1 fruit fly cellular context compared by ENCODE assay signal in genomic region chr3L:4603439-4603838, dm6.
A peak's percentile ranks its signal among the peaks of the same experiment; 100 is the strongest.
TF ChIP-seq lines count a peak whose summit lies in the region.

No protein-coding gene starts in this region.

TF ChIP-seq in whole organism, embryonic, 481 proteins besides CTCF, POLR2A, EP300 and RAD21 (continued from another document):
- TF ChIP-seq Dek (tag; optimal IDR thresholded peaks at IDR 0.05; lab: Kevin White, UChicago) (peak; percentile 48), CG1529 (GFP tag; optimal IDR thresholded peaks at IDR 0.05; lab: Kevin White, UChicago) (peak; percentile 15), hkb (optimal IDR thresholded peaks at IDR 0.05; lab: Kevin White, UChicago) (no peak), hkb (GFP tag; IDR thresholded peaks at IDR 0.05; lab: Robert Waterston, UW) (peak; percentile 51; the same call in 1 of the 2 replicates), CG6813 (GFP tag; optimal IDR thresholded peaks at IDR 0.05; lab: Kevin White, UChicago) (peak; percentile 2), Pdp1 (GFP tag; optimal IDR thresholded peaks at IDR 0.05; lab: Kevin White, UChicago) (no peak), sd (tag; optimal IDR thresholded peaks at IDR 0.05; lab: Kevin White, UChicago) (peak; percentile 5), row (GFP tag; IDR thresholded peaks at IDR 0.05; lab: Robert Waterston, UW) (peak; percentile 62), zfh2 (GFP tag; optimal IDR thresholded peaks at IDR 0.05; lab: Kevin White, UChicago) (no peak), ranshi (GFP tag; IDR thresholded peaks at IDR 0.05; lab: Robert Waterston, UW) (peak; percentile 40; the same call in 1 of the 2 replicates), CG13424 (tag; optimal IDR thresholded peaks at IDR 0.05; lab: Kevin White, UChicago) (peak; percentile 30), pita (GFP tag; optimal IDR thresholded peaks at IDR 0.05; lab: Kevin White, UChicago) (no peak), CG14667 (GFP tag; IDR thresholded peaks at IDR 0.05; lab: Robert Waterston, UW) (no peak), pb (GFP tag; optimal IDR thresholded peaks at IDR 0.05; lab: Kevin White, UChicago) (no peak), toy (GFP tag; IDR thresholded peaks at IDR 0.05; lab: Robert Waterston, UW) (no peak), cg (GFP tag; optimal IDR thresholded peaks at IDR 0.05; lab: Kevin White, UChicago) (no peak), CG6854 (GFP tag; optimal IDR thresholded peaks at IDR 0.05; lab: Kevin White, UChicago) (no peak), CG4404 (GFP tag; IDR thresholded peaks at IDR 0.05; lab: Robert Waterston, UW) (no peak), CG7271 (tag; optimal IDR thresholded peaks at IDR 0.05; lab: Kevin White, UChicago) (no peak), sens (GFP tag; lab: Kevin White, UChicago) (peak; percentile 9), Oaz (GFP tag; IDR thresholded peaks at IDR 0.05; lab: Robert Waterston, UW) (0 out of 2 replicates have a peak, but pooled peaks have one; percentile 28), Hey (tag; optimal IDR thresholded peaks at IDR 0.05; lab: Kevin White, UChicago) (no peak), CG17328 (GFP tag; IDR thresholded peaks at IDR 0.05; lab: Robert Waterston, UW) (peak; percentile 64), Hr51 (GFP tag; optimal IDR thresholded peaks at IDR 0.05; lab: Kevin White, UChicago) (peak in 1 of 2 experiments; percentile 62), Myb (GFP tag; optimal IDR thresholded peaks at IDR 0.05; lab: Kevin White, UChicago) (no peak), kay (GFP tag; optimal IDR thresholded peaks at IDR 0.05; lab: Kevin White, UChicago) (no peak), Abd-B (GFP tag; optimal IDR thresholded peaks at IDR 0.05; lab: Kevin White, UChicago) (peak; percentile 35), Ptx1 (GFP tag; IDR thresholded peaks at IDR 0.05; lab: Robert Waterston, UW) (peak; percentile 63), ash1 (GFP tag; optimal IDR thresholded peaks at IDR 0.05; lab: Kevin White, UChicago) (no peak), zfh1 (GFP tag; IDR thresholded peaks at IDR 0.05; lab: Robert Waterston, UW) (0 out of 3 replicates have a peak, but pooled peaks have one; percentile 36), dm (GFP tag; optimal IDR thresholded peaks at IDR 0.05; lab: Kevin White, UChicago) (no peak), CG11695 (GFP tag; IDR thresholded peaks at IDR 0.05; lab: Robert Waterston, UW) (peak; percentile 41; the same call in 1 of the 3 replicates), sqz (GFP tag; optimal IDR thresholded peaks at IDR 0.05; lab: Kevin White, UChicago) (no peak), CG7839 (tag; optimal IDR thresholded peaks at IDR 0.05; lab: Kevin White, UChicago) (peak; percentile 63), stwl (tag; optimal IDR thresholded peaks at IDR 0.05; lab: Kevin White, UChicago) (no peak), Dfd (GFP tag; optimal IDR thresholded peaks at IDR 0.05; lab: Kevin White, UChicago) (no peak), az2 (GFP tag; optimal IDR thresholded peaks at IDR 0.05; lab: Kevin White, UChicago) (peak; percentile 29), fd96Cb (tag; optimal IDR thresholded peaks at IDR 0.05; lab: Kevin White, UChicago) (peak; percentile 32), sob (GFP tag; IDR thresholded peaks at IDR 0.05; lab: Robert Waterston, UW) (peak; percentile 78), CG11504 (tag; optimal IDR thresholded peaks at IDR 0.05; lab: Kevin White, UChicago) (peak; percentile 67), CG10543 (GFP tag; optimal IDR thresholded peaks at IDR 0.05; lab: Kevin White, UChicago) (no peak), sug (tag; optimal IDR thresholded peaks at IDR 0.05; lab: Kevin White, UChicago) (peak; percentile 48), NFAT (GFP tag; IDR thresholded peaks at IDR 0.05; lab: Robert Waterston, UW) (peak; percentile 17; the same call in 1 of the 2 replicates), Rfx (GFP tag; IDR thresholded peaks at IDR 0.05; lab: Robert Waterston, UW) (peak; percentile 72), gt (GFP tag; IDR thresholded peaks at IDR 0.05; lab: Robert Waterston, UW) (no peak), Fer1 (GFP tag; optimal IDR thresholded peaks at IDR 0.05; lab: Kevin White, UChicago) (peak; percentile 55), CG12104 (GFP tag; optimal IDR thresholded peaks at IDR 0.05; lab: Kevin White, UChicago) (no peak), h (optimal IDR thresholded peaks at IDR 0.05; lab: Kevin White, UChicago) (no peak), lmd (GFP tag; IDR thresholded peaks at IDR 0.05; lab: Robert Waterston, UW) (peak; percentile 55), ssp (GFP tag; IDR thresholded peaks at IDR 0.05; lab: Robert Waterston, UW) (peak; percentile 36; the same call in 1 of the 2 replicates), GATAe (GFP tag; conservative IDR thresholded peaks at IDR 0.05; lab: Robert Waterston, UW) (0 out of 2 replicates have a peak, but pooled peaks have one; percentile 14), chm (GFP tag; IDR thresholded peaks at IDR 0.05; lab: Robert Waterston, UW) (no peak), dati (GFP tag; IDR thresholded peaks at IDR 0.05; lab: Robert Waterston, UW) (no peak), wor (GFP tag; IDR thresholded peaks at IDR 0.05; lab: Robert Waterston, UW) (no peak), NC2β (GFP tag; optimal IDR thresholded peaks at IDR 0.05; lab: Kevin White, UChicago) (no peak), CG30403 (GFP tag; optimal IDR thresholded peaks at IDR 0.05; lab: Kevin White, UChicago) (peak; percentile 51), CG9817 (tag; optimal IDR thresholded peaks at IDR 0.05; lab: Kevin White, UChicago) (peak; percentile 37), CG1792 (GFP tag; optimal IDR thresholded peaks at IDR 0.05; lab: Kevin White, UChicago) (no peak), CG14860 (GFP tag; IDR thresholded peaks at IDR 0.05; lab: Robert Waterston, UW; ENCODE audit: partially characterized antibody) (no peak), CG33213 (GFP tag; optimal IDR thresholded peaks at IDR 0.05; lab: Kevin White, UChicago) (no peak), Meics (GFP tag; optimal IDR thresholded peaks at IDR 0.05; lab: Kevin White, UChicago) (peak; percentile 34), CG9727 (GFP tag; optimal IDR thresholded peaks at IDR 0.05; lab: Kevin White, UChicago) (peak; percentile 27), unpg (GFP tag; optimal IDR thresholded peaks at IDR 0.05; lab: Kevin White, UChicago) (peak; percentile 69), Sox102F (GFP tag; optimal IDR thresholded peaks at IDR 0.05; lab: Kevin White, UChicago) (peak; percentile 72), CG17186 (GFP tag; optimal IDR thresholded peaks at IDR 0.05; lab: Kevin White, UChicago) (no peak), slbo (GFP tag; IDR thresholded peaks at IDR 0.05; lab: Robert Waterston, UW) (peak; percentile 62), CG18476 (GFP tag; optimal IDR thresholded peaks at IDR 0.05; lab: Kevin White, UChicago) (no peak), lab (GFP tag; optimal IDR thresholded peaks at IDR 0.05; lab: Kevin White, UChicago) (peak; percentile 65), CG15696 (tag; optimal IDR thresholded peaks at IDR 0.05; lab: Kevin White, UChicago) (no peak), CG8359 (GFP tag; optimal IDR thresholded peaks at IDR 0.05; lab: Kevin White, UChicago; ENCODE audit: borderline replicate concordance) (no peak), da (GFP tag; optimal IDR thresholded peaks at IDR 0.05; lab: Kevin White, UChicago) (no peak), sc (optimal IDR thresholded peaks at IDR 0.05; lab: Kevin White, UChicago) (no peak), sc (GFP tag; optimal IDR thresholded peaks at IDR 0.05; lab: Kevin White, UChicago) (no peak), ara (GFP tag; IDR thresholded peaks at IDR 0.05; lab: Robert Waterston, UW) (peak; percentile 42), onecut (GFP tag; IDR thresholded peaks at IDR 0.05; lab: Robert Waterston, UW) (no peak), CG14710 (tag; optimal IDR thresholded peaks at IDR 0.05; lab: Kevin White, UChicago) (peak; percentile 36), CG11723 (GFP tag; optimal IDR thresholded peaks at IDR 0.05; lab: Kevin White, UChicago) (no peak), Fer2 (tag; optimal IDR thresholded peaks at IDR 0.05; lab: Kevin White, UChicago) (no peak), abd-A (tag; optimal IDR thresholded peaks at IDR 0.05; lab: Kevin White, UChicago) (peak; percentile 42), CG34376 (GFP tag; optimal IDR thresholded peaks at IDR 0.05; lab: Kevin White, UChicago) (no peak), Gug (GFP tag; IDR thresholded peaks at IDR 0.05; lab: Robert Waterston, UW) (peak; percentile 11; the same call in 2 of the 4 replicates), CG8388 (GFP tag; optimal IDR thresholded peaks at IDR 0.05; lab: Kevin White, UChicago) (peak; percentile 42)
